Worm (Caenorhabditis elegans) whole organism, L1 larva: ENCODE data around the gene nifk-1.

ENCODE experiments used
- C34B4.2 ChIP-seq: sonication (generic microtip); optimal IDR thresholded peaks from 2 replicates; lab custom pipeline; 2017; ENCODE audit warnings: mild to moderate bottlenecking, missing genetic modification characterization, missing compliant biosample characterization
- ama-1 ChIP-seq: fragments of 150-350 bp; optimal IDR thresholded peaks from 2 replicates; lab custom pipeline; 2014
- blmp-1 ChIP-seq: fragments of 150-350 bp; optimal IDR thresholded peaks from 2 replicates; lab custom pipeline; 2014; ENCODE audit warnings: missing biosample characterization, missing genetic modification characterization
- mdl-1 ChIP-seq, 2 experiments: fragments of 150-350 bp; optimal IDR thresholded peaks; 2 replicates each; lab custom pipeline; 2014 to 2017; ENCODE audit warnings: missing biosample characterization in 2 of 2, missing genetic modification characterization in 2 of 2, inconsistent platforms in 1 of 2
- nhr-11 ChIP-seq: fragments of 150-350 bp; optimal IDR thresholded peaks from 2 replicates; lab custom pipeline; 2014; ENCODE audit warnings: missing biosample characterization, missing genetic modification characterization
- nhr-28 ChIP-seq: fragments of 150-350 bp; optimal IDR thresholded peaks from 2 replicates; lab custom pipeline; 2014; ENCODE audit warnings: missing biosample characterization, missing genetic modification characterization
- nhr-76 ChIP-seq: sonication (generic microtip); optimal IDR thresholded peaks from 2 replicates; lab custom pipeline; 2017; ENCODE audit warnings: missing biosample characterization, missing genetic modification characterization

- no peak for TF ChIP-seq blmp-1
- no peak for TF ChIP-seq ama-1
- no peak for TF ChIP-seq nhr-11 (tag; lab: Kevin White, UChicago)
- no peak for TF ChIP-seq nhr-76 (tag; lab: Kevin White, UChicago)
- no peak for TF ChIP-seq C34B4.2 (tag; lab: Kevin White, UChicago)
- TF ChIP-seq nhr-28 = no peak
- TF ChIP-seq mdl-1 (tag; optimal IDR thresholded peaks at IDR 0.05; lab: Kevin White, UChicago) = no peak
Observed at ce11 chrIII:4665272-4665671, 27.8 kb downstream of the nifk-1 start, which contains the start of gene T23F11.4.
